Worm (Caenorhabditis elegans) whole organism, late embryonic: ENCODE measurements around the gene ZC84.1.

Experiments
- ceh-14 ChIP-seq: sonication (generic microtip); optimal IDR thresholded peaks from 2 replicates; lab custom pipeline; 2016; ENCODE audit warnings: missing genotype, missing genetic modification characterization, missing compliant biosample characterization
- ceh-34 ChIP-seq: sonication (generic microtip); optimal IDR thresholded peaks from 2 replicates; lab custom pipeline; 2016; ENCODE audit warnings: mild to moderate bottlenecking, missing genetic modification characterization, missing compliant biosample characterization
- dmd-4 ChIP-seq: sonication (generic microtip); optimal IDR thresholded peaks from 2 replicates; lab custom pipeline; 2016; ENCODE audit warnings: borderline replicate concordance, missing genetic modification characterization, missing compliant biosample characterization

- TF ChIP-seq dmd-4 (tag; lab: Kevin White, UChicago) (no peak), ceh-34 (no peak), ceh-14 (tag; lab: Kevin White, UChicago) (no peak)
Observed at ce11 chrIII:9254988-9255387, 48.9 kb upstream of the ZC84.1 start.
